Fruit fly (Drosophila melanogaster) whole organism, embryonic: ENCODE data around the gene CG2187.

Experiments used
- Bteb2 ChIP-seq: fragments of 200-800 bp; sonication (Bioruptor generic); optimal IDR thresholded peaks from 2 replicates; lab custom pipeline; 2016; ENCODE audit warnings: missing biosample characterization, missing genetic modification characterization
- CG10147 ChIP-seq: fragments of 200-800 bp; sonication (Bioruptor generic); optimal IDR thresholded peaks from 2 replicates; lab custom pipeline; 2019; ENCODE audit warnings: missing biosample characterization, mild to moderate bottlenecking, missing genetic modification characterization, moderate library complexity
- CG10209 ChIP-seq: fragments of 200-800 bp; sonication (Bioruptor generic); optimal IDR thresholded peaks from 3 replicates; lab custom pipeline; 2017; ENCODE audit warnings: missing biosample characterization, mild to moderate bottlenecking, missing genetic modification characterization, missing genetic modification reagents
- CG10959 ChIP-seq: fragments of 200-800 bp; sonication (Bioruptor generic); IDR thresholded peaks from 2 replicates; pipeline ENCODE4 v1.3.6; 2022; ENCODE audit warnings: missing biosample characterization, missing genetic modification characterization
- CG11085 ChIP-seq: fragments of 200-800 bp; sonication (Bioruptor generic); IDR thresholded peaks from 2 replicates; pipeline ENCODE4 v1.3.6; 2022; ENCODE audit warnings: missing biosample characterization, missing genetic modification characterization
- CG12236 ChIP-seq: fragments of 200-800 bp; sonication (Bioruptor generic); optimal IDR thresholded peaks from 2 replicates; lab custom pipeline; 2016; ENCODE audit warnings: missing biosample characterization, missing genetic modification characterization
- CG12769 ChIP-seq: fragments of 200-800 bp; sonication (Bioruptor generic); optimal IDR thresholded peaks from 2 replicates; lab custom pipeline; 2019; ENCODE audit warnings: missing biosample characterization, mild to moderate bottlenecking, missing genetic modification characterization, moderate library complexity
- CG13287 ChIP-seq: fragments of 200-800 bp; sonication (Bioruptor generic); IDR thresholded peaks from 2 replicates; pipeline ENCODE4 v1.3.6; 2022; ENCODE audit warnings: missing biosample characterization, missing genetic modification characterization; ENCODE audit not compliant: partially characterized antibody
- CG13624 ChIP-seq: fragments of 200-800 bp; sonication (Bioruptor generic); optimal IDR thresholded peaks from 2 replicates; lab custom pipeline; 2016; ENCODE audit warnings: missing biosample characterization, missing genetic modification characterization
- CG14965 ChIP-seq: fragments of 200-800 bp; sonication (Bioruptor generic); optimal IDR thresholded peaks from 2 replicates; lab custom pipeline; 2016; ENCODE audit warnings: missing biosample characterization, missing genetic modification characterization, borderline replicate concordance
- CG15601 ChIP-seq: fragments of 200-800 bp; sonication (Bioruptor generic); optimal IDR thresholded peaks from 3 replicates; lab custom pipeline; 2019; ENCODE audit warnings: missing biosample characterization, mild to moderate bottlenecking, missing genetic modification characterization, moderate library complexity
- CG1603 ChIP-seq: fragments of 200-800 bp; sonication (Bioruptor generic); optimal IDR thresholded peaks from 2 replicates; lab custom pipeline; 2019; ENCODE audit warnings: missing biosample characterization, mild to moderate bottlenecking, missing genetic modification characterization, moderate library complexity
- CG18476 ChIP-seq: fragments of 200-800 bp; sonication (Bioruptor generic); optimal IDR thresholded peaks from 2 replicates; lab custom pipeline; 2016; ENCODE audit warnings: missing biosample characterization, mild to moderate bottlenecking, missing genetic modification characterization
- CG2129 ChIP-seq: fragments of 200-800 bp; sonication (Bioruptor generic); IDR thresholded peaks from 2 replicates; pipeline ENCODE4 v1.3.6; 2022; ENCODE audit warnings: missing biosample characterization, missing genetic modification characterization; ENCODE audit not compliant: partially characterized antibody
- CG2712 ChIP-seq: fragments of 200-800 bp; optimal IDR thresholded peaks from 3 replicates; lab custom pipeline; 2019; ENCODE audit warnings: missing biosample characterization, mild to moderate bottlenecking, missing genetic modification characterization, moderate library complexity
- CG31388 ChIP-seq: fragments of 200-800 bp; sonication (Bioruptor generic); optimal IDR thresholded peaks from 2 replicates; lab custom pipeline; 2016; ENCODE audit warnings: missing biosample characterization, missing genetic modification characterization
- CG3281 ChIP-seq: fragments of 200-800 bp; sonication (Bioruptor generic); optimal IDR thresholded peaks from 3 replicates; lab custom pipeline; 2017; ENCODE audit warnings: missing biosample characterization, mild to moderate bottlenecking, missing genetic modification characterization
- CG4328 ChIP-seq: fragments of 200-800 bp; sonication (Bioruptor generic); optimal IDR thresholded peaks from 3 replicates; lab custom pipeline; 2017; ENCODE audit warnings: missing biosample characterization, missing genetic modification reagents, missing genetic modification characterization
- CG4854 ChIP-seq: fragments of 200-800 bp; sonication (Bioruptor generic); optimal IDR thresholded peaks from 2 replicates; lab custom pipeline; 2016; ENCODE audit warnings: missing biosample characterization, missing genetic modification characterization, inconsistent platforms
- CG5180 ChIP-seq: fragments of 200-800 bp; sonication (Bioruptor generic); optimal IDR thresholded peaks from 3 replicates; lab custom pipeline; 2017; ENCODE audit warnings: missing biosample characterization, missing genetic modification characterization, mild to moderate bottlenecking, moderate library complexity, missing genetic modification reagents
- CG5245 ChIP-seq: fragments of 200-800 bp; sonication (Bioruptor generic); optimal IDR thresholded peaks from 3 replicates; lab custom pipeline; 2016; ENCODE audit warnings: missing biosample characterization, missing genetic modification characterization
- CG8089 ChIP-seq: fragments of 200-800 bp; sonication (Bioruptor generic); optimal IDR thresholded peaks from 3 replicates; lab custom pipeline; 2016; ENCODE audit warnings: missing biosample characterization, missing genetic modification characterization
- GATAe ChIP-seq: fragments of 200-800 bp; sonication (Bioruptor generic); conservative IDR thresholded peaks from 2 replicates; pipeline ENCODE4 v1.3.6; 2022; ENCODE audit warnings: missing biosample characterization, missing genetic modification characterization
- Gsc ChIP-seq: fragments of 200-800 bp; sonication (Bioruptor generic); IDR thresholded peaks from 2 replicates; pipeline ENCODE4 v1.3.6; 2022; ENCODE audit warnings: missing biosample characterization, missing genetic modification characterization
- Gug ChIP-seq: fragments of 200-800 bp; sonication (Bioruptor generic); IDR thresholded peaks from 4 replicates; pipeline ENCODE4 v1.3.6; 2022; ENCODE audit warnings: missing biosample characterization, missing genetic modification characterization
- H15 ChIP-seq: fragments of 200-800 bp; sonication (Bioruptor generic); IDR thresholded peaks from 3 replicates; pipeline ENCODE4 v1.3.6; 2022; ENCODE audit warnings: missing biosample characterization, missing genetic modification characterization
- Hand ChIP-seq: fragments of 200-800 bp; sonication (Bioruptor generic); optimal IDR thresholded peaks from 2 replicates; lab custom pipeline; 2017; ENCODE audit warnings: mild to moderate bottlenecking, missing biosample characterization, missing genetic modification reagents, missing genetic modification characterization
- NC2β ChIP-seq: fragments of 200-800 bp; sonication (Bioruptor generic); optimal IDR thresholded peaks from 2 replicates; lab custom pipeline; 2016; ENCODE audit warnings: missing biosample characterization, missing genetic modification characterization
- Rx ChIP-seq: fragments of 200-800 bp; sonication (Bioruptor generic); IDR thresholded peaks from 2 replicates; pipeline ENCODE4 v1.3.6; 2022; ENCODE audit warnings: missing biosample characterization, missing genetic modification characterization
- Sin3A ChIP-seq: fragments of >200 bp; optimal IDR thresholded peaks from 2 replicates; lab custom pipeline; 2018
- cad ChIP-seq: fragments of >200 bp; optimal IDR thresholded peaks from 2 replicates; lab custom pipeline; 2017; ENCODE audit warnings: missing biosample characterization, missing genetic modification characterization
- dm ChIP-seq: fragments of 200-800 bp; sonication (Bioruptor generic); optimal IDR thresholded peaks from 3 replicates; lab custom pipeline; 2016; ENCODE audit warnings: missing biosample characterization, missing genetic modification characterization
- exex ChIP-seq: fragments of 200-800 bp; sonication (Bioruptor generic); optimal IDR thresholded peaks from 4 replicates; lab custom pipeline; 2018; ENCODE audit warnings: missing biosample characterization, mild to moderate bottlenecking, missing genetic modification characterization, moderate library complexity
- gcm2 ChIP-seq: fragments of 200-800 bp; sonication (Bioruptor generic); optimal IDR thresholded peaks from 2 replicates; lab custom pipeline; 2016; ENCODE audit warnings: missing biosample characterization, missing genetic modification characterization
- gfzf ChIP-seq: fragments of 200-800 bp; sonication (Bioruptor generic); optimal IDR thresholded peaks from 2 replicates; lab custom pipeline; 2016; ENCODE audit warnings: missing biosample characterization, mild to moderate bottlenecking, missing genetic modification characterization, moderate library complexity
- gsb-n ChIP-seq: fragments of 200-800 bp; sonication (Bioruptor generic); optimal IDR thresholded peaks from 3 replicates; lab custom pipeline; 2018; ENCODE audit warnings: missing biosample characterization, mild to moderate bottlenecking, missing genetic modification characterization
- luna ChIP-seq: fragments of 200-800 bp; sonication (Bioruptor generic); optimal IDR thresholded peaks from 2 replicates; lab custom pipeline; 2016; ENCODE audit warnings: missing biosample characterization, missing genetic modification characterization
- nau ChIP-seq: fragments of 200-800 bp; sonication (Bioruptor generic); optimal IDR thresholded peaks from 3 replicates; lab custom pipeline; 2017; ENCODE audit warnings: missing biosample characterization, mild to moderate bottlenecking, missing genetic modification characterization, missing genetic modification reagents
- odd ChIP-seq: fragments of 200-800 bp; sonication (Bioruptor generic); optimal IDR thresholded peaks from 2 replicates; lab custom pipeline; 2017; ENCODE audit warnings: missing biosample characterization, mild to moderate bottlenecking, missing genetic modification characterization
- pzg ChIP-seq: fragments of 200-800 bp; sonication (Bioruptor generic); optimal IDR thresholded peaks from 3 replicates; lab custom pipeline; 2018; ENCODE audit warnings: missing biosample characterization, mild to moderate bottlenecking, missing genetic modification characterization, moderate library complexity
- ranshi ChIP-seq: fragments of 200-800 bp; sonication (Bioruptor generic); IDR thresholded peaks from 2 replicates; pipeline ENCODE4 v1.3.6; 2022; ENCODE audit warnings: missing biosample characterization, missing genetic modification characterization
- salm ChIP-seq: fragments of 200-800 bp; sonication (Bioruptor generic); optimal IDR thresholded peaks from 2 replicates; lab custom pipeline; 2018; ENCODE audit warnings: missing biosample characterization, mild to moderate bottlenecking, missing genetic modification characterization
- schlank ChIP-seq: fragments of 200-800 bp; sonication (Bioruptor generic); optimal IDR thresholded peaks from 2 replicates; lab custom pipeline; 2018; ENCODE audit warnings: missing biosample characterization, mild to moderate bottlenecking, missing genetic modification characterization
- sisA ChIP-seq: fragments of 200-800 bp; sonication (Bioruptor generic); IDR thresholded peaks from 2 replicates; pipeline ENCODE4 v1.3.6; 2022; ENCODE audit warnings: missing biosample characterization, missing genetic modification characterization
- tap ChIP-seq: fragments of 200-800 bp; optimal IDR thresholded peaks from 3 replicates; lab custom pipeline; 2019; ENCODE audit warnings: missing biosample characterization, mild to moderate bottlenecking, missing genetic modification characterization, moderate library complexity
- tin ChIP-seq: fragments of 200-800 bp; sonication (Bioruptor generic); optimal IDR thresholded peaks from 3 replicates; lab custom pipeline; 2016; ENCODE audit warnings: missing biosample characterization, missing genetic modification characterization
- unc-4 ChIP-seq: fragments of 200-800 bp; sonication (Bioruptor generic); IDR thresholded peaks from 2 replicates; pipeline ENCODE4 v1.3.6; 2022; ENCODE audit warnings: missing biosample characterization, missing genetic modification characterization; ENCODE audit not compliant: partially characterized antibody
- unpg ChIP-seq: fragments of 200-800 bp; sonication (Bioruptor generic); optimal IDR thresholded peaks from 3 replicates; lab custom pipeline; 2018; ENCODE audit warnings: missing biosample characterization, mild to moderate bottlenecking, missing genetic modification characterization, moderate library complexity
- yki ChIP-seq: fragments of >200 bp; optimal IDR thresholded peaks from 3 replicates; lab custom pipeline; 2018
- zen2 ChIP-seq: fragments of 200-800 bp; sonication (Bioruptor generic); IDR thresholded peaks from 3 replicates; pipeline ENCODE4 v1.3.6; 2022; ENCODE audit warnings: missing biosample characterization, missing genetic modification characterization; ENCODE audit not compliant: partially characterized antibody
- zf30C ChIP-seq: fragments of 200-800 bp; sonication (Bioruptor generic); optimal IDR thresholded peaks from 3 replicates; lab custom pipeline; 2018; ENCODE audit warnings: missing biosample characterization, mild to moderate bottlenecking, missing genetic modification characterization

The CG2187 gene

dm6 chr3R:31725486-31726227, 32.8 kb downstream of the CG2187 start (continued):
- TF ChIP-seq schlank (tag; lab: Kevin White, UChicago) (no peak), luna (GFP tag; lab: Kevin White, UChicago) (no peak), CG5180 (GFP tag; lab: Kevin White, UChicago) (no peak), yki (lab: Kevin White, UChicago) (no peak), Bteb2 (GFP tag; lab: Kevin White, UChicago) (no peak), nau (GFP tag; lab: Kevin White, UChicago) (no peak), CG14965 (GFP tag; lab: Kevin White, UChicago) (no peak), zf30C (GFP tag; lab: Kevin White, UChicago) (no peak), CG12236 (GFP tag; lab: Kevin White, UChicago) (no peak), sisA (GFP tag; lab: Robert Waterston, UW) (no peak), Hand (GFP tag; lab: Kevin White, UChicago) (no peak), CG11085 (GFP tag; lab: Robert Waterston, UW) (no peak), CG31388 (GFP tag; lab: Kevin White, UChicago) (no peak), exex (tag; lab: Kevin White, UChicago) (no peak), cad (GFP tag; lab: Kevin White, UChicago) (no peak), Gsc (no peak), CG10959 (no peak), CG15601 (no peak), unc-4 (GFP tag; lab: Robert Waterston, UW) (no peak), CG2129 (no peak), CG13287 (GFP tag; lab: Robert Waterston, UW) (no peak), Sin3A (lab: Kevin White, UChicago) (no peak), gsb-n (tag; lab: Kevin White, UChicago) (no peak), CG3281 (GFP tag; lab: Kevin White, UChicago) (no peak), odd (GFP tag; lab: Kevin White, UChicago) (no peak), H15 (GFP tag; lab: Robert Waterston, UW) (no peak), dm (GFP tag; lab: Kevin White, UChicago) (no peak), GATAe (no peak), Gug (GFP tag; lab: Robert Waterston, UW) (no peak), salm (tag; lab: Kevin White, UChicago) (no peak), CG2712 (tag; lab: Kevin White, UChicago) (peak; percentile 16), CG1603 (tag; lab: Kevin White, UChicago) (no peak), NC2β (peak; percentile 18), gcm2 (GFP tag; lab: Kevin White, UChicago) (no peak), CG13624 (no peak), CG10209 (GFP tag; lab: Kevin White, UChicago) (no peak), pzg (no peak), zen2 (GFP tag; lab: Robert Waterston, UW) (no peak), CG4328 (no peak), tin (GFP tag; lab: Kevin White, UChicago) (no peak), Rx (GFP tag; lab: Robert Waterston, UW) (no peak), CG8089 (GFP tag; lab: Kevin White, UChicago) (no peak), unpg (no peak), CG18476 (no peak), gfzf (no peak), CG12769 (no peak), CG10147 (no peak), CG4854 (GFP tag; lab: Kevin White, UChicago) (no peak), tap (no peak), CG5245 (GFP tag; lab: Kevin White, UChicago) (no peak), ranshi (GFP tag; lab: Robert Waterston, UW) (no peak)
